Fruit fly (Drosophila melanogaster) whole organism, embryonic: Measurements from ENCODE around the gene CG43694.

ENCODE experiments used
- CG2712 ChIP-seq: fragments of 200-800 bp; optimal IDR thresholded peaks from 3 replicates; lab custom pipeline; 2019; ENCODE audit warnings: missing biosample characterization, mild to moderate bottlenecking, missing genetic modification characterization, moderate library complexity
- CG3838 ChIP-seq: fragments of 200-800 bp; sonication (Bioruptor generic); optimal IDR thresholded peaks from 3 replicates; lab custom pipeline; 2016; ENCODE audit warnings: missing biosample characterization, missing genetic modification characterization
- Hr39 ChIP-seq: fragments of >200 bp; optimal IDR thresholded peaks from 2 replicates; lab custom pipeline; 2017
- gt ChIP-seq: fragments of 200-800 bp; sonication (Bioruptor generic); IDR thresholded peaks from 2 replicates; pipeline ENCODE4 v1.3.6; 2022; ENCODE audit warnings: missing biosample characterization, missing genetic modification characterization
- p53 ChIP-seq: fragments of 200-800 bp; sonication (Bioruptor generic); optimal IDR thresholded peaks from 2 replicates; lab custom pipeline; 2016; ENCODE audit warnings: missing biosample characterization, missing genetic modification characterization
- pnt ChIP-seq: fragments of 200-800 bp; sonication (Bioruptor generic); optimal IDR thresholded peaks from 3 replicates; lab custom pipeline; 2016; ENCODE audit warnings: missing biosample characterization, missing genetic modification characterization
- sim ChIP-seq: fragments of 200-800 bp; sonication (Bioruptor generic); IDR thresholded peaks from 2 replicates; pipeline ENCODE4 v1.3.6; 2022; ENCODE audit warnings: missing biosample characterization, missing genetic modification characterization
- ttk ChIP-seq: fragments of 200-800 bp; sonication (Bioruptor generic); IDR thresholded peaks from 2 replicates; pipeline ENCODE4 v2.1.2; 2022; ENCODE audit warnings: missing biosample characterization, missing genetic modification characterization
- unc-4 ChIP-seq: fragments of 200-800 bp; sonication (Bioruptor generic); IDR thresholded peaks from 2 replicates; pipeline ENCODE4 v1.3.6; 2022; ENCODE audit warnings: missing biosample characterization, missing genetic modification characterization; ENCODE audit not compliant: partially characterized antibody

- TF ChIP-seq gt (GFP tag; lab: Robert Waterston, UW) = no peak
- TF ChIP-seq ttk (GFP tag; lab: Robert Waterston, UW) = no peak
- no peak for TF ChIP-seq unc-4 (GFP tag; lab: Robert Waterston, UW)
- no peak for TF ChIP-seq CG2712 (tag; lab: Kevin White, UChicago)
- no peak for TF ChIP-seq sim (GFP tag; lab: Robert Waterston, UW)
- TF ChIP-seq Hr39 (lab: Kevin White, UChicago) = no peak
- no peak for TF ChIP-seq pnt (GFP tag; lab: Kevin White, UChicago)
- no peak for TF ChIP-seq CG3838 (GFP tag; lab: Kevin White, UChicago)
- no peak for TF ChIP-seq p53 (GFP tag; lab: Kevin White, UChicago)
Measured at dm6 chr3R:23438184-23438787, 12.5 kb upstream of the CG43694 start.
